Worm (Caenorhabditis elegans): ENCODE measurements around the gene cdk-11.2.
A peak's percentile ranks its signal among the peaks of the same experiment; 100 is the strongest.

cdk-11.2 gene

ce11 chrX:10419743-10420142, at the start of gene cdk-11.2:
cdk-11.2 (minus strand) TSS chrX:10419765.
- TF ChIP-seq daf-16 (GFP tag; optimal IDR thresholded peaks at IDR 0.05), result no peak
- TF ChIP-seq daf-16 (tag; optimal IDR thresholded peaks at IDR 0.05), result peak; percentile 70
- no peak for TF ChIP-seq lsy-2 (tag; optimal IDR thresholded peaks at IDR 0.05)
- no peak for TF ChIP-seq unc-39 (tag; optimal IDR thresholded peaks at IDR 0.05)
- no peak for TF ChIP-seq snpc-1.2 (GFP tag; IDR thresholded peaks at IDR 0.05)
- TF ChIP-seq egl-27 (tag; optimal IDR thresholded peaks at IDR 0.05), result no peak
- TF ChIP-seq mdt-29 (GFP tag; IDR thresholded peaks at IDR 0.05), result no peak
- no peak for TF ChIP-seq madf-9 (GFP tag; conservative IDR thresholded peaks at IDR 0.05)
- TF ChIP-seq ceh-32 (tag; optimal IDR thresholded peaks at IDR 0.05; ENCODE audit: poor library complexity), result no peak
- no peak for TF ChIP-seq nhr-25 (tag; optimal IDR thresholded peaks at IDR 0.05; ENCODE audit: borderline replicate concordance, insufficient read depth)
- no peak for TF ChIP-seq snpc-4 (tag; optimal IDR thresholded peaks at IDR 0.05)
- no peak for TF ChIP-seq sdz-12 (GFP tag; optimal IDR thresholded peaks at IDR 0.05)
- no peak for TF ChIP-seq Y75B8A.6 (GFP tag; IDR thresholded peaks at IDR 0.05)
- peak; percentile 54 for TF ChIP-seq mxl-3 (GFP tag; optimal IDR thresholded peaks at IDR 0.05)
- TF ChIP-seq zfp-2 (tag; optimal IDR thresholded peaks at IDR 0.05), result no peak
- TF ChIP-seq ctbp-1 (GFP tag; IDR thresholded peaks at IDR 0.05), result no peak
- peak; percentile 50 for TF ChIP-seq dmd-6 (GFP tag; IDR thresholded peaks at IDR 0.05)
- TF ChIP-seq nhr-6 (tag; optimal IDR thresholded peaks at IDR 0.05), result peak; percentile 79
- TF ChIP-seq mes-2 (tag; optimal IDR thresholded peaks at IDR 0.05; ENCODE audit: poor library complexity, severe bottlenecking), result peak; percentile 84
- no peak for TF ChIP-seq tag-97 (GFP tag; IDR thresholded peaks at IDR 0.05)
- peak; percentile 60 for TF ChIP-seq rbr-2 (tag; optimal IDR thresholded peaks at IDR 0.05)
- no peak for TF ChIP-seq dve-1 (tag; optimal IDR thresholded peaks at IDR 0.05; ENCODE audit: insufficient read depth)
- peak; percentile 43; the same call in 1 of the 2 replicates for TF ChIP-seq hmg-1.1 (GFP tag; IDR thresholded peaks at IDR 0.05)
- peak; percentile 24 for TF ChIP-seq pqm-1 (tag; optimal IDR thresholded peaks at IDR 0.05)
- peak; percentile 51 for TF ChIP-seq nhr-77 (tag; optimal IDR thresholded peaks at IDR 0.05)
- TF ChIP-seq lin-1 (GFP tag; IDR thresholded peaks at IDR 0.05), result no peak
- TF ChIP-seq unc-62 (GFP tag; optimal IDR thresholded peaks at IDR 0.05 in 1 of 2), result no peak
- TF ChIP-seq unc-62 (tag; optimal IDR thresholded peaks at IDR 0.05), result no peak
- TF ChIP-seq fkh-10 (GFP tag; optimal IDR thresholded peaks at IDR 0.05), result peak; percentile 48
- TF ChIP-seq nhr-42 (GFP tag; IDR thresholded peaks at IDR 0.05), result 0 out of 2 replicates have a peak, but pooled peaks have one; percentile 13
- no peak for TF ChIP-seq F37D6.2 (tag; optimal IDR thresholded peaks at IDR 0.05)
- peak; percentile 46 for TF ChIP-seq ztf-7 (tag; optimal IDR thresholded peaks at IDR 0.05)
- TF ChIP-seq zip-11 (GFP tag; IDR thresholded peaks at IDR 0.05), result no peak
- peak; percentile 37 for TF ChIP-seq nhr-11 (tag; optimal IDR thresholded peaks at IDR 0.05)
- no peak for TF ChIP-seq nhr-237 (tag; optimal IDR thresholded peaks at IDR 0.05)
- peak; percentile 58 for TF ChIP-seq hlh-11 (tag; optimal IDR thresholded peaks at IDR 0.05)
- TF ChIP-seq dpl-1 (GFP tag; optimal IDR thresholded peaks at IDR 0.05), result peak; percentile 62
- TF ChIP-seq lin-13 (GFP tag; optimal IDR thresholded peaks at IDR 0.05), result peak; percentile 32
- no peak for TF ChIP-seq pha-4 (GFP tag; IDR thresholded peaks at IDR 0.05)
- peak; percentile 94 for TF ChIP-seq pha-4 (tag; optimal IDR thresholded peaks at IDR 0.05)
- peak; percentile 77 for TF ChIP-seq nhr-28 (tag; optimal IDR thresholded peaks at IDR 0.05)
- TF ChIP-seq lir-3 (tag; optimal IDR thresholded peaks at IDR 0.05), result no peak
- no peak for TF ChIP-seq dmd-8 (GFP tag; IDR thresholded peaks at IDR 0.05)
- TF ChIP-seq mdl-1 (tag; optimal IDR thresholded peaks at IDR 0.05), result peak in 1 of 2 experiments; percentile 64
- TF ChIP-seq cey-2 (tag; optimal IDR thresholded peaks at IDR 0.05; ENCODE audit: borderline replicate concordance, insufficient read depth), result no peak
- no peak for TF ChIP-seq saeg-2 (GFP tag; IDR thresholded peaks at IDR 0.05)
- peak; percentile 71 for TF ChIP-seq hlh-30 (tag; optimal IDR thresholded peaks at IDR 0.05; ENCODE audit: insufficient read depth)

Measured in whole organism, L4 larva.